Worm (Caenorhabditis elegans) whole organism, midembryonic: Measurements from ENCODE around the gene C50C3.1.

Source experiments
- cog-1 ChIP-seq: sonication (generic microtip); optimal IDR thresholded peaks from 2 replicates; lab custom pipeline; 2016; ENCODE audit warnings: missing genetic modification characterization, missing compliant biosample characterization
- flt-1 ChIP-seq: fragments of 200-800 bp; sonication (Bioruptor generic); IDR thresholded peaks from 2 replicates; pipeline ENCODE4 v1.3.6; 2022; ENCODE audit warnings: missing genetic modification characterization, missing compliant biosample characterization
- klf-2 ChIP-seq: fragments of 200-800 bp; sonication (Bioruptor generic); conservative IDR thresholded peaks from 2 replicates; pipeline ENCODE4 v1.3.6; 2022; ENCODE audit warnings: missing genetic modification reagents, missing genetic modification characterization, missing compliant biosample characterization
- med-1 ChIP-seq: sonication (generic microtip); optimal IDR thresholded peaks from 2 replicates; lab custom pipeline; 2017; ENCODE audit warnings: missing genetic modification characterization, mild to moderate bottlenecking, missing compliant biosample characterization, antibody characterized with exemption, missing genetic modification reagents; ENCODE audit not compliant: insufficient read depth
- ref-1 ChIP-seq: fragments of 200-800 bp; sonication (Bioruptor generic); conservative IDR thresholded peaks from 2 replicates; pipeline ENCODE4 v1.3.6; 2022; ENCODE audit warnings: missing genetic modification reagents, missing genetic modification characterization, missing compliant biosample characterization
- ztf-23 ChIP-seq: fragments of 200-800 bp; sonication (Bioruptor generic); IDR thresholded peaks from 2 replicates; pipeline ENCODE4 v1.3.6; 2022; ENCODE audit warnings: missing genetic modification reagents, missing genetic modification characterization, missing compliant biosample characterization

ce11 chrIII:8163283-8163682 is 28.5 kb upstream of the C50C3.1 start, which contains the start of gene bath-42:
- TF ChIP-seq klf-2 (GFP tag; lab: Robert Waterston, UW), result no peak
- no peak for TF ChIP-seq ref-1 (GFP tag; lab: Robert Waterston, UW)
- TF ChIP-seq med-1 (GFP tag; lab: Kevin White, UChicago), result no peak
- TF ChIP-seq ztf-23 (GFP tag; lab: Robert Waterston, UW), result no peak
- no peak for TF ChIP-seq flt-1 (GFP tag; lab: Robert Waterston, UW)
- TF ChIP-seq cog-1, result no peak
